Fruit fly (Drosophila melanogaster) S2 (cell line): ENCODE measurements around the gene Pex7.

Experiments used
- CG8478 ChIP-seq: fragments of >200 bp; optimal IDR thresholded peaks from 2 replicates; lab custom pipeline; 2018
- CTCF ChIP-seq, 2 experiments: fragments of >200 bp; optimal IDR thresholded peaks; 2 replicates each; lab custom pipeline; 2018

Pex7 gene

dm6 chr3L:8667809-8668593, 21.1 kb downstream of the Pex7 start:
- TF ChIP-seq CG8478 (no peak), CTCF (optimal IDR thresholded peaks at IDR 0.05; lab: Kevin White, UChicago) (no peak)

- TF ChIP-seq CG8478 (no peak), CTCF (optimal IDR thresholded peaks at IDR 0.05; lab: Kevin White, UChicago) (no peak)
These were observed 22.1 kb downstream of the Pex7 start for dm6 chr3L:8669087-8669486.

- TF ChIP-seq CTCF (optimal IDR thresholded peaks at IDR 0.05; lab: Kevin White, UChicago) (peak; percentile 62 to 67), CG8478 (no peak)
These were observed 23.1 kb downstream of the Pex7 start for dm6 chr3L:8669847-8670622.

dm6 chr3L:8670983-8671382, 24.0 kb downstream of the Pex7 start:
- TF ChIP-seq CG8478 (no peak), CTCF (optimal IDR thresholded peaks at IDR 0.05; lab: Kevin White, UChicago) (no peak)

dm6 chr3L:8672199-8673059, 25.5 kb downstream of the Pex7 start:
- TF ChIP-seq CG8478 (no peak), CTCF (optimal IDR thresholded peaks at IDR 0.05; lab: Kevin White, UChicago) (no peak)

- TF ChIP-seq CTCF (optimal IDR thresholded peaks at IDR 0.05; lab: Kevin White, UChicago), result no peak
- TF ChIP-seq CG8478, result no peak
These were observed 26.5 kb downstream of the Pex7 start for dm6 chr3L:8673377-8674000.

dm6 chr3L:8675029-8675544, 28.1 kb downstream of the Pex7 start:
- TF ChIP-seq CG8478 (no peak), CTCF (optimal IDR thresholded peaks at IDR 0.05; lab: Kevin White, UChicago) (no peak)

- TF ChIP-seq CTCF (optimal IDR thresholded peaks at IDR 0.05; lab: Kevin White, UChicago) (no peak), CG8478 (no peak)
These were observed 28.7 kb downstream of the Pex7 start, which contains the start of gene hry for dm6 chr3L:8675545-8676084. hry (plus strand) TSS chr3L:8675759.

- TF ChIP-seq CG8478, result no peak
- no peak for TF ChIP-seq CTCF (optimal IDR thresholded peaks at IDR 0.05; lab: Kevin White, UChicago)
These were observed 29.6 kb downstream of the Pex7 start for dm6 chr3L:8676500-8676899.

- no peak for TF ChIP-seq CG8478
- TF ChIP-seq CTCF (optimal IDR thresholded peaks at IDR 0.05; lab: Kevin White, UChicago), result no peak
These were observed 30.8 kb downstream of the Pex7 start for dm6 chr3L:8677774-8678173.

- TF ChIP-seq CG8478 (no peak), CTCF (optimal IDR thresholded peaks at IDR 0.05; lab: Kevin White, UChicago) (no peak)
These were observed 33.4 kb downstream of the Pex7 start for dm6 chr3L:8680353-8680752.

- TF ChIP-seq CTCF (optimal IDR thresholded peaks at IDR 0.05; lab: Kevin White, UChicago) (no peak), CG8478 (no peak)
These were observed 34.3 kb downstream of the Pex7 start for dm6 chr3L:8681271-8681670.

- no peak for TF ChIP-seq CTCF (optimal IDR thresholded peaks at IDR 0.05; lab: Kevin White, UChicago)
- TF ChIP-seq CG8478, result no peak
These were observed 35.1 kb downstream of the Pex7 start for dm6 chr3L:8681896-8682550.
